Fruit fly (Drosophila melanogaster) whole organism, embryonic: ENCODE measurements around the gene CG33543.

Source experiments
- B-H2 ChIP-seq: fragments of 200-800 bp; sonication (Bioruptor generic); optimal IDR thresholded peaks from 2 replicates; lab custom pipeline; 2018; ENCODE audit warnings: missing biosample characterization, mild to moderate bottlenecking, missing genetic modification characterization
- BEAF-32 ChIP-seq: fragments of 200-800 bp; sonication (Bioruptor generic); optimal IDR thresholded peaks from 3 replicates; lab custom pipeline; 2017; ENCODE audit warnings: missing biosample characterization, missing genetic modification characterization, mild to moderate bottlenecking, moderate library complexity, missing genetic modification reagents
- CG12071 ChIP-seq: fragments of 200-800 bp; sonication (Bioruptor generic); optimal IDR thresholded peaks from 3 replicates; lab custom pipeline; 2018; ENCODE audit warnings: missing biosample characterization, mild to moderate bottlenecking, missing genetic modification characterization
- CG12155 ChIP-seq: fragments of 200-800 bp; sonication (Bioruptor generic); optimal IDR thresholded peaks from 3 replicates; lab custom pipeline; 2016; ENCODE audit warnings: missing biosample characterization, missing genetic modification characterization
- CG12659 ChIP-seq: fragments of 200-800 bp; sonication (Bioruptor generic); optimal IDR thresholded peaks from 3 replicates; lab custom pipeline; 2017; ENCODE audit warnings: mild to moderate bottlenecking, missing biosample characterization, missing genetic modification reagents, missing genetic modification characterization
- CG13287 ChIP-seq: fragments of 200-800 bp; sonication (Bioruptor generic); IDR thresholded peaks from 2 replicates; pipeline ENCODE4 v1.3.6; 2022; ENCODE audit warnings: missing biosample characterization, missing genetic modification characterization; ENCODE audit not compliant: partially characterized antibody
- CG16813 ChIP-seq: fragments of 200-800 bp; sonication (Bioruptor generic); IDR thresholded peaks from 3 replicates; pipeline ENCODE4 v1.3.6; 2022; ENCODE audit warnings: missing biosample characterization, missing genetic modification characterization; ENCODE audit not compliant: partially characterized antibody
- CG2120 ChIP-seq: fragments of 200-800 bp; sonication (Bioruptor generic); optimal IDR thresholded peaks from 3 replicates; lab custom pipeline; 2016; ENCODE audit warnings: missing biosample characterization, missing genetic modification characterization
- CG2199 ChIP-seq: fragments of 200-800 bp; sonication (Bioruptor generic); IDR thresholded peaks from 3 replicates; pipeline ENCODE4 v1.3.6; 2022; ENCODE audit warnings: missing biosample characterization, missing genetic modification characterization
- CG2202 ChIP-seq: fragments of 200-800 bp; sonication (Bioruptor generic); optimal IDR thresholded peaks from 2 replicates; lab custom pipeline; 2018; ENCODE audit warnings: missing biosample characterization, mild to moderate bottlenecking, missing genetic modification characterization
- CG31365 ChIP-seq: fragments of 200-800 bp; sonication (Bioruptor generic); optimal IDR thresholded peaks from 2 replicates; lab custom pipeline; 2018; ENCODE audit warnings: missing biosample characterization, mild to moderate bottlenecking, missing genetic modification characterization
- CG32532 ChIP-seq: fragments of 200-800 bp; sonication (Bioruptor generic); IDR thresholded peaks from 2 replicates; pipeline ENCODE4 v1.3.6; 2022; ENCODE audit warnings: missing biosample characterization, missing genetic modification characterization
- CG3281 ChIP-seq: fragments of 200-800 bp; sonication (Bioruptor generic); optimal IDR thresholded peaks from 3 replicates; lab custom pipeline; 2017; ENCODE audit warnings: missing biosample characterization, mild to moderate bottlenecking, missing genetic modification characterization
- CG34224 ChIP-seq: fragments of 200-800 bp; sonication (Bioruptor generic); IDR thresholded peaks from 3 replicates; pipeline ENCODE4 v1.3.6; 2022; ENCODE audit warnings: missing biosample characterization, missing genetic modification characterization; ENCODE audit not compliant: partially characterized antibody
- CG7786 ChIP-seq: fragments of 200-800 bp; sonication (Bioruptor generic); optimal IDR thresholded peaks from 2 replicates; lab custom pipeline; 2016; ENCODE audit warnings: missing biosample characterization, missing genetic modification characterization
- D19A ChIP-seq: fragments of 200-800 bp; optimal IDR thresholded peaks from 3 replicates; lab custom pipeline; 2019; ENCODE audit warnings: missing biosample characterization, mild to moderate bottlenecking, missing genetic modification characterization, moderate library complexity
- D19B ChIP-seq: fragments of 200-800 bp; sonication (Bioruptor generic); optimal IDR thresholded peaks from 2 replicates; lab custom pipeline; 2017; ENCODE audit warnings: missing biosample characterization, mild to moderate bottlenecking, missing genetic modification characterization
- Doc3 ChIP-seq: fragments of 200-800 bp; sonication (Bioruptor generic); IDR thresholded peaks from 3 replicates; pipeline ENCODE4 v1.3.6; 2022; ENCODE audit warnings: missing biosample characterization, missing genetic modification characterization; ENCODE audit not compliant: partially characterized antibody
- E2f2 ChIP-seq: fragments of 200-800 bp; sonication (Bioruptor generic); IDR thresholded peaks from 2 replicates; pipeline ENCODE4 v1.3.6; 2022; ENCODE audit warnings: missing biosample characterization, missing genetic modification characterization
- Ets65A ChIP-seq: fragments of 200-800 bp; sonication (Bioruptor generic); peaks from one replicate; lab custom pipeline; 2016; ENCODE audit warnings: missing biosample characterization, missing genetic modification characterization
- Ets97D ChIP-seq: fragments of 200-800 bp; sonication (Bioruptor generic); optimal IDR thresholded peaks from 3 replicates; lab custom pipeline; 2016; ENCODE audit warnings: missing biosample characterization, missing genetic modification characterization
- HLH3B ChIP-seq: fragments of 200-800 bp; sonication (Bioruptor generic); IDR thresholded peaks from 2 replicates; pipeline ENCODE4 v1.3.6; 2022; ENCODE audit warnings: missing biosample characterization, missing genetic modification characterization
- HLH54F ChIP-seq: fragments of 200-800 bp; sonication (Bioruptor generic); optimal IDR thresholded peaks from 3 replicates; lab custom pipeline; 2016; ENCODE audit warnings: missing biosample characterization, missing genetic modification characterization
- Kr ChIP-seq: fragments of 200-800 bp; sonication (Bioruptor generic); optimal IDR thresholded peaks from 2 replicates; lab custom pipeline; 2017; ENCODE audit warnings: missing biosample characterization, mild to moderate bottlenecking, missing genetic modification characterization
- Lim3 ChIP-seq: fragments of 200-800 bp; sonication (Bioruptor generic); IDR thresholded peaks from 2 replicates; pipeline ENCODE4 v1.3.6; 2022; ENCODE audit warnings: missing biosample characterization, missing genetic modification characterization
- MBD-R2 ChIP-seq: fragments of 200-800 bp; sonication (Bioruptor generic); IDR thresholded peaks from 2 replicates; pipeline ENCODE4 v1.3.6; 2022; ENCODE audit warnings: missing biosample characterization, missing genetic modification characterization
- Rfx ChIP-seq: fragments of 200-800 bp; sonication (Bioruptor generic); IDR thresholded peaks from 2 replicates; pipeline ENCODE4 v1.3.6; 2022; ENCODE audit warnings: missing biosample characterization, missing genetic modification characterization
- Scr ChIP-seq: fragments of 200-800 bp; sonication (Bioruptor generic); IDR thresholded peaks from 2 replicates; pipeline ENCODE4 v1.3.6; 2022; ENCODE audit warnings: missing biosample characterization, missing genetic modification characterization; ENCODE audit not compliant: partially characterized antibody
- Six4 ChIP-seq: fragments of 200-800 bp; sonication (Bioruptor generic); optimal IDR thresholded peaks from 2 replicates; lab custom pipeline; 2016; ENCODE audit warnings: missing biosample characterization, missing genetic modification characterization
- ara ChIP-seq: fragments of 200-800 bp; sonication (Bioruptor generic); IDR thresholded peaks from 2 replicates; pipeline ENCODE4 v1.3.6; 2022; ENCODE audit warnings: missing biosample characterization, missing genetic modification characterization
- az2 ChIP-seq: fragments of 200-800 bp; sonication (Bioruptor generic); optimal IDR thresholded peaks from 3 replicates; lab custom pipeline; 2016; ENCODE audit warnings: missing biosample characterization, missing genetic modification characterization
- bbx ChIP-seq: fragments of 200-800 bp; sonication (Bioruptor generic); IDR thresholded peaks from 2 replicates; pipeline ENCODE4 v1.3.6; 2022; ENCODE audit warnings: missing biosample characterization, missing genetic modification characterization; ENCODE audit not compliant: partially characterized antibody
- dimm ChIP-seq: fragments of 200-800 bp; sonication (Bioruptor generic); IDR thresholded peaks from 2 replicates; pipeline ENCODE4 v1.3.6; 2022; ENCODE audit warnings: missing biosample characterization, missing genetic modification characterization
- dpn ChIP-seq, 2 experiments: fragments of 200-800 bp; sonication (Bioruptor generic); optimal IDR thresholded peaks; 3 replicates each; lab custom pipeline; 2016; ENCODE audit warnings: missing biosample characterization in 2 of 2, missing genetic modification characterization in 2 of 2
- gfzf ChIP-seq: fragments of 200-800 bp; sonication (Bioruptor generic); optimal IDR thresholded peaks from 2 replicates; lab custom pipeline; 2016; ENCODE audit warnings: missing biosample characterization, mild to moderate bottlenecking, missing genetic modification characterization, moderate library complexity
- gro ChIP-seq: fragments of 200-800 bp; sonication (Bioruptor generic); optimal IDR thresholded peaks from 2 replicates; lab custom pipeline; 2016; ENCODE audit warnings: missing biosample characterization, missing genetic modification characterization
- h ChIP-seq: fragments of >200 bp; optimal IDR thresholded peaks from 2 replicates; lab custom pipeline; 2017
- ind ChIP-seq: fragments of 200-800 bp; sonication (Bioruptor generic); optimal IDR thresholded peaks from 3 replicates; lab custom pipeline; 2016; ENCODE audit warnings: missing biosample characterization, missing genetic modification characterization
- inv ChIP-seq: fragments of 200-800 bp; sonication (Bioruptor generic); IDR thresholded peaks from 2 replicates; pipeline ENCODE4 v1.3.6; 2022; ENCODE audit warnings: missing biosample characterization, missing genetic modification characterization; ENCODE audit not compliant: partially characterized antibody
- lilli ChIP-seq: fragments of 200-800 bp; sonication (Bioruptor generic); optimal IDR thresholded peaks from 3 replicates; lab custom pipeline; 2016; ENCODE audit warnings: missing biosample characterization, missing genetic modification characterization
- mld ChIP-seq: fragments of 200-800 bp; sonication (Bioruptor generic); IDR thresholded peaks from 3 replicates; pipeline ENCODE4 v1.3.6; 2022; ENCODE audit warnings: missing biosample characterization, missing genetic modification characterization; ENCODE audit not compliant: partially characterized antibody
- pfk ChIP-seq: fragments of 200-800 bp; sonication (Bioruptor generic); optimal IDR thresholded peaks from 2 replicates; lab custom pipeline; 2018; ENCODE audit warnings: missing biosample characterization, mild to moderate bottlenecking, missing genetic modification characterization, moderate library complexity
- pros ChIP-seq: fragments of 200-800 bp; sonication (Bioruptor generic); optimal IDR thresholded peaks from 3 replicates; lab custom pipeline; 2019; ENCODE audit warnings: missing biosample characterization, mild to moderate bottlenecking, missing genetic modification characterization, moderate library complexity
- pzg ChIP-seq: fragments of 200-800 bp; sonication (Bioruptor generic); optimal IDR thresholded peaks from 3 replicates; lab custom pipeline; 2018; ENCODE audit warnings: missing biosample characterization, mild to moderate bottlenecking, missing genetic modification characterization, moderate library complexity
- repo ChIP-seq: fragments of 200-800 bp; sonication (Bioruptor generic); optimal IDR thresholded peaks from 2 replicates; lab custom pipeline; 2016; ENCODE audit warnings: missing biosample characterization, missing genetic modification characterization
- slbo ChIP-seq: fragments of 200-800 bp; sonication (Bioruptor generic); IDR thresholded peaks from 2 replicates; pipeline ENCODE4 v1.3.6; 2022; ENCODE audit warnings: missing biosample characterization, missing genetic modification characterization
- so ChIP-seq: fragments of 200-800 bp; sonication (Bioruptor generic); IDR thresholded peaks from 3 replicates; pipeline ENCODE4 v1.3.6; 2022; ENCODE audit warnings: missing biosample characterization, missing genetic modification characterization
- trem ChIP-seq: fragments of 200-800 bp; optimal IDR thresholded peaks from 3 replicates; lab custom pipeline; 2019; ENCODE audit warnings: missing biosample characterization, mild to moderate bottlenecking, missing genetic modification characterization, moderate library complexity
- tup ChIP-seq: fragments of 200-800 bp; sonication (Bioruptor generic); optimal IDR thresholded peaks from 2 replicates; lab custom pipeline; 2016; ENCODE audit warnings: missing biosample characterization, mild to moderate bottlenecking, missing genetic modification characterization, moderate library complexity

CG33543 gene

DNA sequence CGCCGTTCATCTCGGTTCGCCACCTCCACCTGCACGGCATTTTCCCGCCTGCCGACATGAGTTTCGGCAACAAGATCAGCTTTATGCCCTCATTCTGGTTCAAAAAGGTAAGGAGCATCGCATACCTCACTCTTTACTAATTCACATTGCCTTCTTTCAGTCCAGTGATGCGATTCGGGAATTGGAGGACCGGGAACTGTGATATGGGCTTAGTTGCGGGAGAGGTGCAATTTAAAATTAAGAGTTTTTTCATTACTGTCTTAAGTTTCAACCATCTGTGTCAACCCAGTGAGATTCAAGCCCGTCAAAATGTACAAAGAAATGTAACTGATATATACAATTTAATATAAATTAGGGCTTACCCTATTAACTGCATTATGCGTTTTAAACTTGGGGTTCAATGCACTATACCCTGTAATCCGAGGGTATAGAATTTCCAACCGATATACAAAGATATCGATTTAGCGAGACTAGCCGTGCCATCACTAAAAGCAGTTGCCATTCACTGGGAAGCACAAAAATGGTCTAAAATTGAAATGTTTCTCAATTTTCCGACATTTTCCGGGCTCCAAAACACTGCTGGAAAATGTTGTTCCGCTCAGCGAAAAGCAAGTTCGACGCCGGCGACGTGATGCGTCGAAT lies 24.3 kb downstream of the CG33543 start, which contains the start of gene CG7289 (continued):
- no peak for TF ChIP-seq CG2202
- TF ChIP-seq Lim3 (GFP tag; lab: Robert Waterston, UW) = no peak
- TF ChIP-seq CG2199 = no peak
- TF ChIP-seq dpn (GFP tag; optimal IDR thresholded peaks at IDR 0.05; lab: Kevin White, UChicago) = peak in 1 of 2 experiments; percentile 28
- TF ChIP-seq tup (GFP tag; lab: Kevin White, UChicago) = no peak
- TF ChIP-seq Ets97D (GFP tag; lab: Kevin White, UChicago) = peak; percentile 14
- peak; percentile 48 for TF ChIP-seq Doc3 (GFP tag; lab: Robert Waterston, UW)
- peak; percentile 46 for TF ChIP-seq CG2120 (GFP tag; lab: Kevin White, UChicago)
- TF ChIP-seq h (lab: Kevin White, UChicago) = no peak
- no peak for TF ChIP-seq HLH3B (GFP tag; lab: Robert Waterston, UW)
- TF ChIP-seq CG12071 (GFP tag; lab: Kevin White, UChicago) = no peak
- no peak for TF ChIP-seq az2 (GFP tag; lab: Kevin White, UChicago)
- no peak for TF ChIP-seq repo
- TF ChIP-seq B-H2 (GFP tag; lab: Kevin White, UChicago) = peak; percentile 13
- TF ChIP-seq Rfx (GFP tag; lab: Robert Waterston, UW) = no peak
- peak; percentile 12 for TF ChIP-seq gfzf (GFP tag; lab: Kevin White, UChicago)
- TF ChIP-seq D19B (GFP tag; lab: Kevin White, UChicago) = peak; percentile 99
- TF ChIP-seq E2f2 (GFP tag; lab: Robert Waterston, UW) = peak; percentile 42; the same call in 1 of the 2 replicates
- TF ChIP-seq bbx (GFP tag; lab: Robert Waterston, UW) = peak; percentile 49
- TF ChIP-seq Kr (GFP tag; lab: Kevin White, UChicago) = no peak
- no peak for TF ChIP-seq Six4 (GFP tag; lab: Kevin White, UChicago)
- peak; percentile 19; the same call in 1 of the 2 replicates for TF ChIP-seq inv (GFP tag; lab: Robert Waterston, UW)
- peak; percentile 52 for TF ChIP-seq CG34224 (GFP tag; lab: Robert Waterston, UW)
- TF ChIP-seq CG16813 = peak; percentile 59
- no peak for TF ChIP-seq pros (GFP tag; lab: Kevin White, UChicago)
- TF ChIP-seq dimm (GFP tag; lab: Robert Waterston, UW) = no peak
- peak; percentile 4 for TF ChIP-seq trem (tag; lab: Kevin White, UChicago)
- no peak for TF ChIP-seq CG31365 (tag; lab: Kevin White, UChicago)
- TF ChIP-seq CG13287 (GFP tag; lab: Robert Waterston, UW) = peak; percentile 78
- TF ChIP-seq Ets65A (GFP tag; lab: Kevin White, UChicago) = peak; percentile 92
- TF ChIP-seq MBD-R2 (GFP tag; lab: Robert Waterston, UW) = peak; percentile 77
- peak; percentile 6 for TF ChIP-seq CG12659 (GFP tag; lab: Kevin White, UChicago)
- TF ChIP-seq pfk (GFP tag; lab: Kevin White, UChicago) = no peak
- TF ChIP-seq D19A (tag; lab: Kevin White, UChicago) = no peak
- TF ChIP-seq pzg = peak; percentile 55
- peak; percentile 38 for TF ChIP-seq lilli (GFP tag; lab: Kevin White, UChicago)
- TF ChIP-seq BEAF-32 = peak; percentile 67
- TF ChIP-seq CG7786 (GFP tag; lab: Kevin White, UChicago) = peak; percentile 20
- no peak for TF ChIP-seq HLH54F
- peak; percentile 10 for TF ChIP-seq gro
- 0 out of 2 replicates have a peak, but pooled peaks have one; percentile 24 for TF ChIP-seq ara
- 0 out of 3 replicates have a peak, but pooled peaks have one; percentile 38 for TF ChIP-seq mld (GFP tag; lab: Robert Waterston, UW)
- peak; percentile 8; the same call in 1 of the 3 replicates for TF ChIP-seq so (GFP tag; lab: Robert Waterston, UW)
- no peak for TF ChIP-seq ind (GFP tag; lab: Kevin White, UChicago)
- TF ChIP-seq slbo (GFP tag; lab: Robert Waterston, UW) = peak; percentile 40; the same call in 1 of the 2 replicates
- no peak for TF ChIP-seq CG3281 (GFP tag; lab: Kevin White, UChicago)
- TF ChIP-seq CG32532 = peak; percentile 22; the same call in 1 of the 2 replicates
- peak; percentile 65 for TF ChIP-seq Scr (GFP tag; lab: Robert Waterston, UW)
- peak; percentile 5 for TF ChIP-seq CG12155 (GFP tag; lab: Kevin White, UChicago)
